Worm (Caenorhabditis elegans): ENCODE results near the gene his-59.

his-59 gene

DNA sequence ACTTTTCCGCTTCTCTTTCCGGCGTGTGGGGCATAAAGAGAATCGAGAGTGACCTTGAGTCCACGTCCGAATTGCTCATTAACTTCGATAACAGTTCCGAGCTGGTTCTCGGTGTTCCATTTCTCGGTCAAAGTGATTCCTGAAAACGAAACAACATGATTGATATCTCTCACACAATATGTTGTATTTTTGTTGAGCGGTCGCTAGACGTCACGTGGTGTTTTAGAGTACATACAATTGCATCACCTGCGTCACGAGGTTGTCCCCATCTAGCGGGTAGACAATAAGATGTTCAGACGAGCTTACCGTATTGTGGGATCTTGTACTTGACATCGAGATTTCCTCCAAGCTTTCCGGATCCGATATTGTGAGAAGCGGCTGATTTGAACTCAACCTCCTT is 19.3 kb downstream of the his-59 start (continued):
- TF ChIP-seq mxl-2 (GFP tag; conservative IDR thresholded peaks at IDR 0.05), result no peak
- no peak for TF ChIP-seq zag-1 (tag; optimal IDR thresholded peaks at IDR 0.05)
- no peak for TF ChIP-seq ctbp-1 (GFP tag; IDR thresholded peaks at IDR 0.05)
- peak; percentile 33 for TF ChIP-seq ama-1 (optimal IDR thresholded peaks at IDR 0.05)
- TF ChIP-seq nhr-42 (GFP tag; IDR thresholded peaks at IDR 0.05), result no peak
- TF ChIP-seq nhr-11 (tag; optimal IDR thresholded peaks at IDR 0.05), result peak; percentile 34
- no peak for TF ChIP-seq nhr-102 (tag; optimal IDR thresholded peaks at IDR 0.05)
- TF ChIP-seq T20F7.1 (GFP tag; optimal IDR thresholded peaks at IDR 0.05), result peak; percentile 7
- TF ChIP-seq Y75B8A.6 (GFP tag; IDR thresholded peaks at IDR 0.05), result no peak
- no peak for TF ChIP-seq lim-7 (GFP tag; IDR thresholded peaks at IDR 0.05)
- no peak for TF ChIP-seq zfp-2 (tag; optimal IDR thresholded peaks at IDR 0.05)
- no peak for TF ChIP-seq daf-8 (GFP tag; IDR thresholded peaks at IDR 0.05)
- no peak for TF ChIP-seq lin-1 (GFP tag; IDR thresholded peaks at IDR 0.05)
- TF ChIP-seq nhr-28 (tag; optimal IDR thresholded peaks at IDR 0.05), result peak; percentile 62
- TF ChIP-seq nhr-10 (tag; optimal IDR thresholded peaks at IDR 0.05), result no peak
- TF ChIP-seq ces-1 (GFP tag; optimal IDR thresholded peaks at IDR 0.05), result no peak
- TF ChIP-seq snpc-4 (tag; optimal IDR thresholded peaks at IDR 0.05), result no peak
- no peak for TF ChIP-seq dmd-9 (GFP tag; IDR thresholded peaks at IDR 0.05)
- TF ChIP-seq vab-7 (GFP tag; IDR thresholded peaks at IDR 0.05), result no peak
- peak; percentile 55 for TF ChIP-seq dmd-6 (GFP tag; IDR thresholded peaks at IDR 0.05)
- no peak for TF ChIP-seq D1046.2 (GFP tag; IDR thresholded peaks at IDR 0.05)
- TF ChIP-seq sdz-12 (GFP tag; optimal IDR thresholded peaks at IDR 0.05), result no peak
- no peak for TF ChIP-seq ZK337.2 (GFP tag; IDR thresholded peaks at IDR 0.05)
- TF ChIP-seq attf-4 (tag; optimal IDR thresholded peaks at IDR 0.05), result no peak
- TF ChIP-seq unc-130 (GFP tag; optimal IDR thresholded peaks at IDR 0.05), result no peak
- no peak for TF ChIP-seq nhr-41 (GFP tag; IDR thresholded peaks at IDR 0.05)
- TF ChIP-seq ceh-28 (tag; optimal IDR thresholded peaks at IDR 0.05), result no peak
- no peak for TF ChIP-seq skn-1 (tag; optimal IDR thresholded peaks at IDR 0.05)
- peak; percentile 88 for TF ChIP-seq hlh-30 (tag; optimal IDR thresholded peaks at IDR 0.05; ENCODE audit: insufficient read depth)
- no peak for TF ChIP-seq F26F4.8 (GFP tag; conservative IDR thresholded peaks at IDR 0.05)
- TF ChIP-seq ceh-44 (GFP tag; IDR thresholded peaks at IDR 0.05), result no peak
- TF ChIP-seq daf-19 (GFP tag; conservative IDR thresholded peaks at IDR 0.05), result no peak
- no peak for TF ChIP-seq ceh-20 (GFP tag; IDR thresholded peaks at IDR 0.05)
- TF ChIP-seq rbr-2 (tag; optimal IDR thresholded peaks at IDR 0.05), result no peak
- peak; percentile 28 for TF ChIP-seq mep-1 (tag; optimal IDR thresholded peaks at IDR 0.05)
- no peak for TF ChIP-seq F49E8.2 (tag; optimal IDR thresholded peaks at IDR 0.05; ENCODE audit: borderline replicate concordance)
- no peak for TF ChIP-seq fkh-10 (GFP tag; optimal IDR thresholded peaks at IDR 0.05)
- TF ChIP-seq hlh-11 (tag; optimal IDR thresholded peaks at IDR 0.05), result peak; percentile 71
- peak in 1 of 2 experiments; percentile 6 for TF ChIP-seq daf-16 (GFP tag; optimal IDR thresholded peaks at IDR 0.05)
- TF ChIP-seq daf-16 (tag; optimal IDR thresholded peaks at IDR 0.05), result peak; percentile 55
- no peak for TF ChIP-seq nhr-76 (tag; optimal IDR thresholded peaks at IDR 0.05)
- no peak for TF ChIP-seq nhr-237 (tag; optimal IDR thresholded peaks at IDR 0.05)
- TF ChIP-seq set-16 (GFP tag; IDR thresholded peaks at IDR 0.05), result no peak
- TF ChIP-seq unc-39 (tag; optimal IDR thresholded peaks at IDR 0.05), result no peak
- TF ChIP-seq cey-2 (tag; optimal IDR thresholded peaks at IDR 0.05; ENCODE audit: borderline replicate concordance, insufficient read depth), result no peak
- TF ChIP-seq nhr-111 (GFP tag; optimal IDR thresholded peaks at IDR 0.05), result no peak
- no peak for TF ChIP-seq dmd-8 (GFP tag; IDR thresholded peaks at IDR 0.05)
- TF ChIP-seq lin-38 (GFP tag; IDR thresholded peaks at IDR 0.05), result no peak
- no peak for TF ChIP-seq F10B5.3 (tag; optimal IDR thresholded peaks at IDR 0.05)
- no peak for TF ChIP-seq Y105C5A.15 (GFP tag; IDR thresholded peaks at IDR 0.05)
- TF ChIP-seq php-3 (GFP tag; IDR thresholded peaks at IDR 0.05), result no peak
- TF ChIP-seq egl-27 (tag; optimal IDR thresholded peaks at IDR 0.05), result no peak
- no peak for TF ChIP-seq zip-11 (GFP tag; IDR thresholded peaks at IDR 0.05)

Data from whole organism, L4 larva.